Fruit fly (Drosophila melanogaster): ENCODE measurements around the gene CG43993.

DNA sequence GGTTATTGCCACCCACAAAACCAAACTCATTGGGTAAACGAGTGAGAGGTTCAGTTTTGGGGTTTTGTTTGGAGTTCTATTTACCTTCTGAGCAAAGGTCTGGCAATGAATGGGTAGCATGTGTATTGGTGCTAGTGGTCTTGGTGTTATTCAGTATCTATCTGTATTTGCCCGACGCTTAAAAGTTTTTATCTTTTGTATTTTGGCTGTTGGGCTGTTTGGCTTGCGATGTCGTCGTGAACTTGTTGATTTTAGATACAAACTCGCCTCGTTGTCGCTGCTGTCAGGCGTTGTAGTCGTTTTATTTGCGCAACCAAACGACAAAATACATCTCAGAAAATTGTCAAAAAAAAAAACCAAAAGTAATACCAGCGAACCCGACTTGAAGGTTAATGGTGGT, 13.1 kb downstream of the CG43993 start:
- TF ChIP-seq CG8478 (optimal IDR thresholded peaks at IDR 0.05) (no peak), CTCF (optimal IDR thresholded peaks at IDR 0.05) (no peak)

All from S2 (cell line).